Fruit fly (Drosophila melanogaster): Measurements from ENCODE around the gene Spn28Da.

DNA sequence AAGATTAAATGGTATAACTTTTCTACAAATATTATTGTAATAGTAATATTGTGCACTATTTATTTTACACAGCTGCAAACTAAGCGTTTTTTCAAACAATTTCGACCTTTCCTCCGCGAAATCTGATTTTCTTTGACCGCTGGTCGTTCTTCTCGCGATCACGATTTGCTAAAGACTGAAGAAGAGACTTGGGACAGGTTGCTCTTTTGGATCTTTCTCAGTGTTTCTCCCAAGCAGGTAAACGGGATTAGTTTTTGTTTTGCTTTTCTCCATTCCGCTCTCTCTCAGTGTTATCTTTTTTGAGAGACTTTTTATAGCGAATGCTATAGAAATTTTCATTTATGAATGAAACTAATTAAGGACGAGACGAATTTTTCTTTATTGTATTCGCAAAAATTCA, 1.6 kb downstream of the Spn28Da start, which contains the start of gene CG7102:
- TF ChIP-seq CG12769 (tag; optimal IDR thresholded peaks at IDR 0.05), result no peak
- no peak for TF ChIP-seq knrl (GFP tag; IDR thresholded peaks at IDR 0.05; ENCODE audit: partially characterized antibody)
- TF ChIP-seq dpn (GFP tag; optimal IDR thresholded peaks at IDR 0.05), result no peak
- TF ChIP-seq toy (GFP tag; IDR thresholded peaks at IDR 0.05), result no peak
- TF ChIP-seq pan (optimal IDR thresholded peaks at IDR 0.05), result no peak
- TF ChIP-seq pan (GFP tag; optimal IDR thresholded peaks at IDR 0.05 in 1 of 2, IDR thresholded peaks at IDR 0.05 in 1 of 2), result no peak
- TF ChIP-seq Fer3 (tag; optimal IDR thresholded peaks at IDR 0.05), result no peak
- no peak for TF ChIP-seq CG8478 (optimal IDR thresholded peaks at IDR 0.05)
- no peak for TF ChIP-seq Hr39 (optimal IDR thresholded peaks at IDR 0.05)
- no peak for TF ChIP-seq dan (GFP tag; IDR thresholded peaks at IDR 0.05)
- TF ChIP-seq ham (GFP tag; IDR thresholded peaks at IDR 0.05), result no peak
- no peak for TF ChIP-seq Neu2 (GFP tag; optimal IDR thresholded peaks at IDR 0.05; ENCODE audit: borderline replicate concordance)
- TF ChIP-seq Hmr (GFP tag; optimal IDR thresholded peaks at IDR 0.05), result no peak
- TF ChIP-seq CG8388 (GFP tag; optimal IDR thresholded peaks at IDR 0.05), result no peak

Data from whole organism, embryonic.